Worm (Caenorhabditis elegans): ENCODE data around the gene F54H5.2.

DNA sequence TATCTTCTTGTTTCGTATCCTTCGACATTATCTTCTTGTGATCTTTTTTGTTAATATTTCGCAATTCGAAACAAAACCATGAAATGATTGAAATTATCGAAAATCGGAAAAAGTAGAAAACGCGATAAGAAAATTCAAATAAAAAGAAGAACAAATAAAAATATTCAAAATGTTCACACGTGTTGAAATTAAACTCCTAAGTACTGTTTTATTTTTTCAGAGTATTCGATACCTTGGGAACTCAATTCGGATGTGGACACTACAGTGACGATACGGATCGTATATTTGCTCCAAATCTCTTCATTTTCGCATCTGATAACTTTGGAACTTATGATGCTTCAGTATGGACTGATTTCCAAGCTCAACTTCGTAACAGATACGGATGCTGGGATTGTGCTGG lies 8.9 kb downstream of the F54H5.2 start, which contains the start of gene T19D12.5:
- TF ChIP-seq him-1 (tag; optimal IDR thresholded peaks at IDR 0.05), result no peak
- TF ChIP-seq W03F9.2 (tag; optimal IDR thresholded peaks at IDR 0.05), result no peak
- no peak for TF ChIP-seq dao-5 (tag; optimal IDR thresholded peaks at IDR 0.05)
